Fruit fly (Drosophila melanogaster) whole organism, wandering third instar larva: Measurements from ENCODE around the gene cyc.

ENCODE experiments used
- CG32264 ChIP-seq: fragments of 200-800 bp; sonication (Bioruptor generic); optimal IDR thresholded peaks from 2 replicates; lab custom pipeline; 2016; ENCODE audit warnings: missing biosample characterization, missing genetic modification characterization
- CG9705 ChIP-seq: fragments of 200-800 bp; sonication (Bioruptor generic); optimal IDR thresholded peaks from 2 replicates; lab custom pipeline; 2018; ENCODE audit warnings: missing biosample characterization, mild to moderate bottlenecking, missing genetic modification characterization
- Dfd ChIP-seq: fragments of >200 bp; optimal IDR thresholded peaks from 2 replicates; lab custom pipeline; 2017; ENCODE audit warnings: missing biosample characterization, missing genetic modification characterization
- HLH106 ChIP-seq: fragments of 200-800 bp; optimal IDR thresholded peaks from 3 replicates; lab custom pipeline; 2019; ENCODE audit warnings: missing biosample characterization, mild to moderate bottlenecking, missing genetic modification characterization, moderate library complexity
- Jra ChIP-seq: sonication (Bioruptor generic); optimal IDR thresholded peaks from 2 replicates; lab custom pipeline; 2016; ENCODE audit warnings: missing biosample characterization, missing genetic modification characterization
- N ChIP-seq: fragments of >200 bp; optimal IDR thresholded peaks from 2 replicates; lab custom pipeline; 2018; ENCODE audit warnings: missing biosample characterization, missing external identifiers, missing genetic modification characterization
- brk ChIP-seq: fragments of 200-800 bp; sonication (Bioruptor generic); optimal IDR thresholded peaks from 2 replicates; lab custom pipeline; 2016; ENCODE audit warnings: missing biosample characterization, mild to moderate bottlenecking, missing genetic modification characterization
- h ChIP-seq: fragments of 200-800 bp; sonication (Bioruptor generic); optimal IDR thresholded peaks from 3 replicates; lab custom pipeline; 2016; ENCODE audit warnings: missing biosample characterization, mild to moderate bottlenecking, missing genetic modification characterization
- lola ChIP-seq: fragments of >200 bp; optimal IDR thresholded peaks from 2 replicates; lab custom pipeline; 2017; ENCODE audit warnings: missing biosample characterization, missing genetic modification characterization
- psq ChIP-seq: fragments of 200-800 bp; sonication (Bioruptor generic); optimal IDR thresholded peaks from 3 replicates; lab custom pipeline; 2017; ENCODE audit warnings: missing biosample characterization, mild to moderate bottlenecking, missing genetic modification characterization, moderate library complexity
- rgr ChIP-seq: fragments of 200-800 bp; sonication (Bioruptor generic); optimal IDR thresholded peaks from 3 replicates; lab custom pipeline; 2016; ENCODE audit warnings: missing biosample characterization, mild to moderate bottlenecking, missing genetic modification characterization
- sage ChIP-seq: fragments of 200-800 bp; sonication (Bioruptor generic); optimal IDR thresholded peaks from 2 replicates; lab custom pipeline; 2016; ENCODE audit warnings: missing biosample characterization, mild to moderate bottlenecking, missing genetic modification characterization
- usp ChIP-seq: fragments of >200 bp; optimal IDR thresholded peaks from 2 replicates; lab custom pipeline; 2017; ENCODE audit warnings: missing biosample characterization, missing genetic modification characterization

DNA sequence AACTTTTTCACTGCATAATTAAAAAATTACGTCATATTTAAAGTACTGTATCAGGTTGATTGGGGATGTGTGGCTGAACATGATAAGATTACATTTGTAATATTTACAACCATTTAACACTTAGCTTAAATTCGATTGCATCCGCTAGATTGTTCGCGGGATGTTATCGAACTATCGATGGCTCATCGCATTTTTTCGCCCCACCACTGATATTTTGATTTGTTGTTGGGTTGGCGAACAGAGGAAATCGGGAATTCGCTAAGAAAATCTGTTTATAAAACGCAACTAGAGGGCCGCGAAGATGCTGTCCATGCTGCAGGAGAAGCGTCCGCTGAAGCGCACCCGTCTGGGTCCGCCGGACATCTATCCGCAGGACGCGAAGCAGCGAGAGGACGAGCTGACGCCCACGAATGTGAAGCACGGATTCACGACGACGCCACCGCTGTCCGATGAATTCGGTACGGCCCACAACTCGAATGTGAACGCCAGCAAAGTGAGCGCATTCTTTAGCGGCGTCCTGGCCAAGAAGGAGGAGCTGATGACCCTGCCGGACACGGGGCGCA, 20.7 kb upstream of the cyc start, which contains the start of gene kto:
- TF ChIP-seq rgr (GFP tag; lab: Kevin White, UChicago) (no peak), lola (GFP tag; lab: Kevin White, UChicago) (no peak), N (GFP tag; lab: Kevin White, UChicago) (no peak), brk (GFP tag; lab: Kevin White, UChicago) (no peak), psq (GFP tag; lab: Kevin White, UChicago) (no peak), h (GFP tag; lab: Kevin White, UChicago) (no peak), CG9705 (no peak), Dfd (GFP tag; lab: Kevin White, UChicago) (no peak), usp (GFP tag; lab: Kevin White, UChicago) (no peak), HLH106 (tag; lab: Kevin White, UChicago) (no peak), Jra (GFP tag; lab: Kevin White, UChicago) (no peak), CG32264 (GFP tag; lab: Kevin White, UChicago) (no peak), sage (GFP tag; lab: Kevin White, UChicago) (no peak)
